Worm (Caenorhabditis elegans) whole organism, L1 larva: ENCODE measurements around the gene srx-118.
A peak's percentile ranks its signal among the peaks of the same experiment; 100 is the strongest.

ENCODE experiments used
- C16A3.4 ChIP-seq: fragments of 150-350 bp; optimal IDR thresholded peaks from 2 replicates; lab custom pipeline; 2014; ENCODE audit warnings: missing biosample characterization, missing genetic modification characterization
- Y116A8C.19 ChIP-seq: sonication (generic microtip); optimal IDR thresholded peaks from 2 replicates; lab custom pipeline; 2016; ENCODE audit warnings: missing compliant biosample characterization, missing genetic modification characterization, borderline replicate concordance
- alr-1 ChIP-seq: fragments of 200-800 bp; sonication (Bioruptor generic); optimal IDR thresholded peaks from 2 replicates; lab custom pipeline; 2018; ENCODE audit warnings: borderline replicate concordance, mild to moderate bottlenecking, missing genetic modification characterization, missing compliant biosample characterization
- ceh-8 ChIP-seq: fragments of 200-800 bp; sonication (Bioruptor generic); optimal IDR thresholded peaks from 2 replicates; lab custom pipeline; 2018; ENCODE audit warnings: mild to moderate bottlenecking, missing genetic modification characterization, moderate library complexity, missing compliant biosample characterization
- ceh-82 ChIP-seq, 3 experiments: fragments of 150-350 bp in 1 of 3; sonication (generic microtip) in 2 of 3; optimal IDR thresholded peaks; 2 replicates each; lab custom pipeline; 2014 to 2017; ENCODE audit warnings: missing biosample characterization in 3 of 3, missing genetic modification characterization in 3 of 3
- ceh-88 ChIP-seq: fragments of 200-800 bp; sonication (Bioruptor generic); IDR thresholded peaks from 2 replicates; pipeline ENCODE4 v1.3.6; 2022; ENCODE audit warnings: missing genetic modification characterization, missing compliant biosample characterization
- ceh-90 ChIP-seq: sonication (generic microtip); optimal IDR thresholded peaks from 2 replicates; lab custom pipeline; 2016; ENCODE audit warnings: missing genetic modification characterization, missing compliant biosample characterization
- ces-1 ChIP-seq: fragments of 150-350 bp; optimal IDR thresholded peaks from 2 replicates; lab custom pipeline; 2014; ENCODE audit warnings: missing biosample characterization, missing genetic modification reagents, missing genetic modification characterization
- dsc-1 ChIP-seq: sonication (generic microtip); optimal IDR thresholded peaks from 2 replicates; lab custom pipeline; 2016; ENCODE audit warnings: mild to moderate bottlenecking, missing genetic modification characterization, missing compliant biosample characterization
- efl-1 ChIP-seq, 4 experiments: fragments of 150-350 bp; optimal IDR thresholded peaks in 3 of 4; peaks in 1 of 4; 1 replicate in 1 of 4; 2 replicates in 3 of 4; lab custom pipeline; 2014; ENCODE audit warnings: missing biosample characterization in 2 of 4, missing genetic modification characterization in 2 of 4, missing genetic modification reagents in 2 of 4
- egl-27 ChIP-seq, 2 experiments: fragments of 150-350 bp in 1 of 2; sonication (generic microtip); optimal IDR thresholded peaks; 3 replicates each; lab custom pipeline; 2017 to 2018; ENCODE audit warnings: missing biosample characterization in 2 of 2, missing genetic modification characterization in 2 of 2, missing genetic modification reagents in 2 of 2
- ets-5 ChIP-seq: fragments of 200-800 bp; sonication (Bioruptor generic); IDR thresholded peaks from 2 replicates; pipeline ENCODE4 v1.3.6; 2022; ENCODE audit warnings: missing genetic modification characterization, missing compliant biosample characterization
- fkh-10 ChIP-seq: sonication (generic microtip); optimal IDR thresholded peaks from 2 replicates; lab custom pipeline; 2017; ENCODE audit warnings: missing biosample characterization, missing genetic modification reagents, missing genetic modification characterization
- fkh-4 ChIP-seq: sonication (generic microtip); optimal IDR thresholded peaks from 2 replicates; lab custom pipeline; 2016; ENCODE audit warnings: missing compliant biosample characterization, missing genetic modification characterization, borderline replicate concordance
- grh-1 ChIP-seq: fragments of 200-800 bp; sonication (Bioruptor generic); IDR thresholded peaks from 2 replicates; pipeline ENCODE4 v1.3.6; 2022; ENCODE audit warnings: missing genetic modification reagents, missing genetic modification characterization, missing compliant biosample characterization
- irx-1 ChIP-seq: sonication (generic microtip); optimal IDR thresholded peaks from 2 replicates; lab custom pipeline; 2016; ENCODE audit warnings: missing genetic modification characterization, missing compliant biosample characterization
- isw-1 ChIP-seq: fragments of 200-800 bp; sonication (Bioruptor generic); IDR thresholded peaks from 2 replicates; pipeline ENCODE4 v1.3.6; 2022; ENCODE audit warnings: missing genetic modification characterization, missing compliant biosample characterization
- jun-1 ChIP-seq: fragments of 150-350 bp; optimal IDR thresholded peaks from 2 replicates; lab custom pipeline; 2014; ENCODE audit warnings: missing biosample characterization, missing genetic modification reagents, missing genetic modification characterization
- lin-13 ChIP-seq: fragments of 150-350 bp; optimal IDR thresholded peaks from 2 replicates; lab custom pipeline; 2014; ENCODE audit warnings: missing biosample characterization, missing genetic modification reagents, missing genetic modification characterization
- lin-15B ChIP-seq: fragments of 150-350 bp; sonication (generic microtip); optimal IDR thresholded peaks from 3 replicates; lab custom pipeline; 2014; ENCODE audit warnings: missing biosample characterization, missing genetic modification characterization
- lir-3 ChIP-seq: sonication (generic microtip); optimal IDR thresholded peaks from 2 replicates; lab custom pipeline; 2016; ENCODE audit warnings: mild to moderate bottlenecking, missing genetic modification characterization, moderate library complexity, missing compliant biosample characterization; ENCODE audit not compliant: poor library complexity
- lsy-2 ChIP-seq, 2 experiments: fragments of 150-350 bp; optimal IDR thresholded peaks; 2 replicates each; lab custom pipeline; 2014; ENCODE audit warnings: missing biosample characterization in 2 of 2, missing genetic modification characterization in 2 of 2
- mdl-1 ChIP-seq, 2 experiments: fragments of 150-350 bp; optimal IDR thresholded peaks; 2 replicates each; lab custom pipeline; 2014 to 2017; ENCODE audit warnings: missing biosample characterization in 2 of 2, missing genetic modification characterization in 2 of 2, inconsistent platforms in 1 of 2
- mef-2 ChIP-seq: fragments of 150-350 bp; optimal IDR thresholded peaks from 2 replicates; lab custom pipeline; 2014; ENCODE audit warnings: missing biosample characterization, missing genetic modification characterization
- nhr-20 ChIP-seq: sonication (generic microtip); optimal IDR thresholded peaks from 2 replicates; lab custom pipeline; 2016; ENCODE audit warnings: mild to moderate bottlenecking, missing genetic modification characterization, missing compliant biosample characterization
- nhr-28 ChIP-seq: fragments of 150-350 bp; optimal IDR thresholded peaks from 2 replicates; lab custom pipeline; 2014; ENCODE audit warnings: missing biosample characterization, missing genetic modification characterization
- nhr-47 ChIP-seq: sonication (generic microtip); optimal IDR thresholded peaks from 2 replicates; lab custom pipeline; 2016; ENCODE audit warnings: mild to moderate bottlenecking, missing genetic modification characterization, moderate library complexity, missing compliant biosample characterization
- nhr-71 ChIP-seq: sonication (generic microtip); optimal IDR thresholded peaks from 2 replicates; lab custom pipeline; 2016; ENCODE audit warnings: mild to moderate bottlenecking, missing genetic modification characterization, moderate library complexity, missing compliant biosample characterization
- nhr-77 ChIP-seq: fragments of 150-350 bp; optimal IDR thresholded peaks from 2 replicates; lab custom pipeline; 2014; ENCODE audit warnings: missing biosample characterization, missing genetic modification characterization
- nhr-84 ChIP-seq: sonication (generic microtip); optimal IDR thresholded peaks from 2 replicates; lab custom pipeline; 2017; ENCODE audit warnings: missing biosample characterization, missing genetic modification characterization
- nhr-85 ChIP-seq: sonication (generic microtip); peaks from one replicate; lab custom pipeline; 2016; ENCODE audit warnings: missing genetic modification characterization, inconsistent platforms, missing compliant biosample characterization
- pag-3 ChIP-seq: sonication (generic microtip); optimal IDR thresholded peaks from 2 replicates; lab custom pipeline; 2017; ENCODE audit warnings: missing genetic modification characterization, mild to moderate bottlenecking, missing compliant biosample characterization, antibody characterized with exemption, borderline replicate concordance; ENCODE audit not compliant: insufficient read depth
- pqm-1 ChIP-seq: sonication (generic microtip); optimal IDR thresholded peaks from 3 replicates; lab custom pipeline; 2017; ENCODE audit warnings: missing biosample characterization, missing genetic modification characterization
- skn-1 ChIP-seq: fragments of 150-350 bp; optimal IDR thresholded peaks from 2 replicates; lab custom pipeline; 2014; ENCODE audit warnings: missing biosample characterization, missing genetic modification characterization
- snpc-4 ChIP-seq: fragments of 150-350 bp; optimal IDR thresholded peaks from 2 replicates; lab custom pipeline; 2014; ENCODE audit warnings: missing biosample characterization, missing genetic modification characterization
- sox-4 ChIP-seq: sonication (generic microtip); optimal IDR thresholded peaks from 2 replicates; lab custom pipeline; 2016; ENCODE audit warnings: missing genetic modification characterization, missing compliant biosample characterization
- sptf-1 ChIP-seq: fragments of 150-350 bp; optimal IDR thresholded peaks from 2 replicates; lab custom pipeline; 2014; ENCODE audit warnings: missing biosample characterization, missing genetic modification characterization
- swsn-7 ChIP-seq: sonication (generic microtip); optimal IDR thresholded peaks from 2 replicates; lab custom pipeline; 2016; ENCODE audit warnings: missing genetic modification characterization, missing compliant biosample characterization
- tlp-1 ChIP-seq: fragments of 150-350 bp; optimal IDR thresholded peaks from 2 replicates; lab custom pipeline; 2014; ENCODE audit warnings: missing biosample characterization, missing genetic modification characterization
- unc-130 ChIP-seq: fragments of 150-350 bp; optimal IDR thresholded peaks from 2 replicates; lab custom pipeline; 2017; ENCODE audit warnings: missing biosample characterization, missing genetic modification characterization, inconsistent platforms
- unc-86 ChIP-seq: sonication (generic microtip); optimal IDR thresholded peaks from 2 replicates; lab custom pipeline; 2016; ENCODE audit warnings: missing genetic modification characterization, missing compliant biosample characterization
- xbp-1 ChIP-seq: sonication (generic microtip); optimal IDR thresholded peaks from 2 replicates; lab custom pipeline; 2016; ENCODE audit warnings: missing genetic modification characterization, missing compliant biosample characterization
- zag-1 ChIP-seq: fragments of 150-350 bp; optimal IDR thresholded peaks from 2 replicates; lab custom pipeline; 2014; ENCODE audit warnings: missing biosample characterization, missing genetic modification characterization
- zip-4 ChIP-seq: fragments of 200-800 bp; sonication (Bioruptor generic); optimal IDR thresholded peaks from 2 replicates; lab custom pipeline; 2018; ENCODE audit warnings: mild to moderate bottlenecking, missing genetic modification characterization, moderate library complexity, missing compliant biosample characterization
- ztf-11 ChIP-seq, 2 experiments: sonication (generic microtip); optimal IDR thresholded peaks; 2 replicates each; lab custom pipeline; 2016 to 2017; ENCODE audit warnings: missing genetic modification characterization in 2 of 2, missing biosample characterization in 1 of 2, missing compliant biosample characterization in 1 of 2
- ztf-4 ChIP-seq: fragments of 150-350 bp; optimal IDR thresholded peaks from 2 replicates; lab custom pipeline; 2014; ENCODE audit warnings: missing biosample characterization, missing genetic modification characterization

The srx-118 gene

ce11 chrII:12494556-12495131, 31.0 kb upstream of the srx-118 start, which contains the start of gene col-85 (continued):
- TF ChIP-seq fkh-10 (GFP tag; lab: Kevin White, UChicago) (peak; percentile 51), unc-86 (tag; lab: Kevin White, UChicago) (peak; percentile 49), egl-27 (tag; optimal IDR thresholded peaks at IDR 0.05; lab: Kevin White, UChicago) (peak in 1 of 2 experiments; percentile 53), nhr-85 (tag; lab: Kevin White, UChicago) (peak; percentile 72), snpc-4 (peak; percentile 90), C16A3.4 (tag; lab: Kevin White, UChicago) (peak; percentile 65), nhr-77 (tag; lab: Kevin White, UChicago) (peak; percentile 70), lir-3 (tag; lab: Kevin White, UChicago) (peak; percentile 44), lsy-2 (tag; optimal IDR thresholded peaks at IDR 0.05; lab: Kevin White, UChicago) (peak; percentile 57 to 68), nhr-47 (tag; lab: Kevin White, UChicago) (peak; percentile 82), lin-15B (tag; lab: Kevin White, UChicago) (peak; percentile 16), pqm-1 (peak; percentile 11), ztf-4 (tag; lab: Kevin White, UChicago) (no peak), irx-1 (tag; lab: Kevin White, UChicago) (peak; percentile 57), ceh-8 (GFP tag; lab: Kevin White, UChicago) (no peak), nhr-71 (tag; lab: Kevin White, UChicago) (peak; percentile 78), ces-1 (GFP tag; lab: Kevin White, UChicago) (no peak), alr-1 (tag; lab: Kevin White, UChicago) (no peak), zag-1 (tag; lab: Kevin White, UChicago) (no peak), Y116A8C.19 (tag; lab: Kevin White, UChicago) (no peak), ceh-90 (no peak), efl-1 (optimal IDR thresholded peaks at IDR 0.05; lab: Kevin White, UChicago) (peak; percentile 65 to 71), efl-1 (GFP tag; optimal IDR thresholded peaks at IDR 0.05 in 1 of 2; lab: Kevin White, UChicago) (peak; percentile 66 to 97), ceh-88 (GFP tag; lab: Robert Waterston, UW) (no peak), unc-130 (tag; lab: Kevin White, UChicago) (peak; percentile 12), lin-13 (GFP tag; lab: Kevin White, UChicago) (peak; percentile 54), fkh-4 (no peak), skn-1 (peak; percentile 53), jun-1 (tag; lab: Kevin White, UChicago) (peak; percentile 37), ceh-82 (tag; optimal IDR thresholded peaks at IDR 0.05; lab: Kevin White, UChicago) (peak; percentile 27 to 79 (median 55)), tlp-1 (no peak), ztf-11 (tag; optimal IDR thresholded peaks at IDR 0.05; lab: Kevin White, UChicago) (peak in 1 of 2 experiments; percentile 16), isw-1 (GFP tag; lab: Robert Waterston, UW) (peak; percentile 36; the same call in 1 of the 2 replicates)

ce11 chrII:12496981-12497380, 28.6 kb upstream of the srx-118 start, which contains the start of gene T21B4.3:
Gene T21B4.3, minus strand, starts transcription at chrII:12497081.
- no peak for TF ChIP-seq lin-13 (GFP tag; lab: Kevin White, UChicago)
- TF ChIP-seq nhr-20 (tag; lab: Kevin White, UChicago): no peak
- TF ChIP-seq xbp-1 (tag; lab: Kevin White, UChicago): no peak
- no peak for TF ChIP-seq mef-2 (tag; lab: Kevin White, UChicago)
- no peak for TF ChIP-seq dsc-1 (tag; lab: Kevin White, UChicago)
- TF ChIP-seq grh-1 (GFP tag; lab: Robert Waterston, UW): no peak
- TF ChIP-seq snpc-4: no peak
- no peak for TF ChIP-seq nhr-85 (tag; lab: Kevin White, UChicago)
- no peak for TF ChIP-seq zip-4
- no peak for TF ChIP-seq nhr-84 (tag; lab: Kevin White, UChicago)
- no peak for TF ChIP-seq nhr-28 (tag; lab: Kevin White, UChicago)
- no peak for TF ChIP-seq unc-130 (tag; lab: Kevin White, UChicago)
- TF ChIP-seq sox-4 (tag; lab: Kevin White, UChicago): no peak
- TF ChIP-seq swsn-7 (tag; lab: Kevin White, UChicago): no peak
- TF ChIP-seq tlp-1: no peak
- TF ChIP-seq sptf-1 (tag; lab: Kevin White, UChicago): no peak
- TF ChIP-seq ets-5 (GFP tag; lab: Robert Waterston, UW): no peak
- TF ChIP-seq pag-3: no peak
- no peak for TF ChIP-seq mdl-1 (tag; optimal IDR thresholded peaks at IDR 0.05; lab: Kevin White, UChicago)
